Worm (Caenorhabditis elegans) whole organism, L4/young adult: ENCODE data around the gene fbxa-18.

ENCODE experiments used
- dao-5 ChIP-seq: sonication (generic microtip); optimal IDR thresholded peaks from 2 replicates; lab custom pipeline; 2016; ENCODE audit warnings: missing genotype, missing genetic modification characterization, moderate library complexity, missing compliant biosample characterization
- him-1 ChIP-seq: sonication (generic microtip); optimal IDR thresholded peaks from 2 replicates; lab custom pipeline; 2016; ENCODE audit warnings: missing genotype, missing genetic modification reagents, missing genetic modification characterization, missing compliant biosample characterization

ce11 chrV:16180350-16180749 is 37.9 kb downstream of the fbxa-18 start, which contains the start of gene str-106:
- TF ChIP-seq dao-5, result no peak
- TF ChIP-seq him-1 (tag; lab: Kevin White, UChicago), result no peak
